Fruit fly (Drosophila melanogaster): ENCODE measurements around the gene Bin1.

- TF ChIP-seq lola (GFP tag; optimal IDR thresholded peaks at IDR 0.05) (no peak), jim (GFP tag; optimal IDR thresholded peaks at IDR 0.05) (peak; percentile 33), brk (GFP tag; optimal IDR thresholded peaks at IDR 0.05) (no peak), psq (GFP tag; optimal IDR thresholded peaks at IDR 0.05) (peak; percentile 5), usp (GFP tag; optimal IDR thresholded peaks at IDR 0.05) (no peak), h (GFP tag; optimal IDR thresholded peaks at IDR 0.05) (peak; percentile 14), ey (GFP tag; optimal IDR thresholded peaks at IDR 0.05) (peak; percentile 14), Hr78 (GFP tag; optimal IDR thresholded peaks at IDR 0.05) (no peak), GATAd (GFP tag; optimal IDR thresholded peaks at IDR 0.05) (no peak), Dif (GFP tag; optimal IDR thresholded peaks at IDR 0.05; ENCODE audit: partially characterized antibody) (no peak), fru (GFP tag; optimal IDR thresholded peaks at IDR 0.05) (peak; percentile 39), OdsH (GFP tag; optimal IDR thresholded peaks at IDR 0.05) (peak; percentile 60), Dfd (GFP tag; optimal IDR thresholded peaks at IDR 0.05) (no peak), Abd-B (GFP tag; optimal IDR thresholded peaks at IDR 0.05) (no peak)
Measured at dm6 chr3R:16208924-16209713, 19.8 kb upstream of the Bin1 start.

Measured in whole organism, wandering third instar larva.